Fruit fly (Drosophila melanogaster) S2 (cell line): ENCODE measurements around the gene CG42762.

Experiments used
- CG8478 ChIP-seq: fragments of >200 bp; optimal IDR thresholded peaks from 2 replicates; lab custom pipeline; 2018
- CTCF ChIP-seq, 2 experiments: fragments of >200 bp; optimal IDR thresholded peaks; 2 replicates each; lab custom pipeline; 2018

Gene CG42762

dm6 chr2L:8104706-8105105 is 39.1 kb downstream of the CG42762 start:
- TF ChIP-seq CTCF (optimal IDR thresholded peaks at IDR 0.05; lab: Kevin White, UChicago) (no peak), CG8478 (no peak)

- TF ChIP-seq CG8478 = no peak
- TF ChIP-seq CTCF (optimal IDR thresholded peaks at IDR 0.05; lab: Kevin White, UChicago) = no peak
These were observed 39.8 kb downstream of the CG42762 start for dm6 chr2L:8104094-8104493.

DNA sequence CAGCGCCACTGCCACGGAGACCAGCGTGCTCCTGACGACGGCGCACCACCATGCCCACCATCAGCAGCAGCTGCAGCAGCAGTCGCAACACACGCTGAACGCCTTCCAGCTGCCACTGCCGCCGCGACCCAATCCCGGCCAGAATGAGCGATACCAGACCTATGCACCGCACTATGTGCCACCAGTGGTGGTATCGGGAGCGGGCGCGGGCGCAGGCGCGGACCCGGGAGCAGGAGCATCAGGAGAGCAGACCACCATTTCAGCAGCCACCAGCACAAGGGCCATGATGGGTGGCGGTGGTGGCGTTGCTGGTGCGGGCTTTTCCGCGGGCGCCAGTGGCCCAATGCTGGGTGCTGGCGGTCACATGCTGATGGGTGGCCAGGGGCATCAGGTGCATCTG is 40.8 kb downstream of the CG42762 start:
- TF ChIP-seq CG8478 = no peak
- no peak for TF ChIP-seq CTCF (optimal IDR thresholded peaks at IDR 0.05; lab: Kevin White, UChicago)

- TF ChIP-seq CTCF (optimal IDR thresholded peaks at IDR 0.05; lab: Kevin White, UChicago) = no peak
- TF ChIP-seq CG8478 = no peak
These were observed 43.1 kb downstream of the CG42762 start for dm6 chr2L:8100489-8101352.

dm6 chr2L:8099615-8100375 is 44.1 kb downstream of the CG42762 start:
- TF ChIP-seq CG8478 (no peak), CTCF (optimal IDR thresholded peaks at IDR 0.05; lab: Kevin White, UChicago) (no peak)

DNA sequence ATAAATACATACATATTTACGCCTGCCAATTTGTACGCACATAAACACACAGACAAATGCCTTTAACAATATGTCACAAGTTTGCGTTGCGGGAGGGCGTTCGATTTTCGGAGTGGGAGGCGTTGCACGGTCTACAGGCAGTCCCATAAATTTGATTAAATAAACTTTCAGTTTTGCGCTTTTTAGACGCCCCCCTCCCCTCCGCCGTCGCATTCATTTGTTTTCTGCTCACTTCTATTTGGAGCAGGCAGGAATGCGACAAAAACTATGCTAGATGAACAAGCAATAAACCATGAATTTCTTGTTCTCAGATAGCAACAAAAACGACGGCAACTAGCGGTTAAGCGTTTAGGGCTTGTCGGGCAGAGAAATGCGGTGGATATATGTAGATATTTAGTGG is 44.8 kb downstream of the CG42762 start:
- TF ChIP-seq CTCF (optimal IDR thresholded peaks at IDR 0.05; lab: Kevin White, UChicago) (no peak), CG8478 (no peak)

dm6 chr2L:8097964-8098945 is 45.6 kb downstream of the CG42762 start:
- TF ChIP-seq CG8478 = no peak
- peak in 1 of 2 experiments; percentile 3 for TF ChIP-seq CTCF (optimal IDR thresholded peaks at IDR 0.05; lab: Kevin White, UChicago)

- no peak for TF ChIP-seq CTCF (optimal IDR thresholded peaks at IDR 0.05; lab: Kevin White, UChicago)
These were observed 46.4 kb downstream of the CG42762 start for dm6 chr2L:8097461-8097860.

- TF ChIP-seq CTCF (optimal IDR thresholded peaks at IDR 0.05; lab: Kevin White, UChicago) = no peak
- TF ChIP-seq CG8478 = no peak
These were observed 48.7 kb downstream of the CG42762 start for dm6 chr2L:8095176-8095575.

DNA sequence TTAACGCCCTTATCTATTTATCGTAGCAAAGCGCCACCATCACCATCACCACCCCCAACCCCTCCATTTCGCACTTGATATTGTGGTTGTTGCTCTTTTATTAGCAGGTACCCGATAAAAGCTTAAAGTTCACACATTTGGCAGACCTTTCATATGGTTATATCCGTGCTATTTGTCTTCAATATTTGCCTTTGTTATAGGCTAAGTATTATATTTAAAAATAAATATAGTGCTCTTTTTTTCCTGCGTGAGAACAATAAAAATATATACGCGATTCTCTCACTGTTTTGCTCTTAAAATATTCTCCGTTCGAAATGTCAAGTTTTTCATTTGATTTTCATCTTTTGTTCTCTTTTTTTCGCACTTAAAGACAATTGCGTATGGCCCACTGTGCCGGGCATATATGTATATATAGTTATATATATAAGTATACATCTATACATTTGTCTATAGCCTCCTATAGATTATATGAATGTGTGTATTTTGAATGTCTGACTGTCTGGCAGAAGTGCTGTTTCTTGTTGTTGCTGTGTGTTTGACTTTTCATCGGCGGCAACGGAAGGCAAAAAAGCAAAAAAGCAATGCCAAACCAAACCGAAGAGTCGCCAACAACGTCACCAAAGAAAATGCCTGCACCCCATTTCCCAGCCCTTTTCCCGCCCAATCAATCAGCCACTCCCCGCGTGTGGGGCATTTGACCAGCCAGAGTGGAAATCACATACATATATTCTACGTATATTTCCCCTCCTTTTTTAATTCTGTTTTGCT is 49.6 kb downstream of the CG42762 start:
- TF ChIP-seq CG8478 (no peak), CTCF (optimal IDR thresholded peaks at IDR 0.05; lab: Kevin White, UChicago) (no peak)
